Worm (Caenorhabditis elegans) whole organism, young adult: ENCODE measurements around the gene col-128.

Experiments
- F10E7.11 ChIP-seq: sonication (generic microtip); optimal IDR thresholded peaks from 2 replicates; lab custom pipeline; 2017; ENCODE audit warnings: mild to moderate bottlenecking, missing genetic modification characterization, moderate library complexity, missing compliant biosample characterization
- F37B4.10 ChIP-seq: fragments of 200-800 bp; sonication (Bioruptor generic); IDR thresholded peaks from 2 replicates; pipeline ENCODE4 v1.3.6; 2022; ENCODE audit warnings: missing genetic modification characterization, missing compliant biosample characterization
- F39B2.1 ChIP-seq: fragments of 200-800 bp; sonication (Bioruptor generic); IDR thresholded peaks from 2 replicates; pipeline ENCODE4 v1.3.6; 2022; ENCODE audit warnings: missing genetic modification reagents, missing genetic modification characterization, missing compliant biosample characterization
- ceh-27 ChIP-seq: fragments of 200-800 bp; sonication (Bioruptor generic); optimal IDR thresholded peaks from 2 replicates; lab custom pipeline; 2018; ENCODE audit warnings: mild to moderate bottlenecking, missing genetic modification characterization, moderate library complexity, missing compliant biosample characterization
- egl-44 ChIP-seq: fragments of 200-800 bp; sonication (Bioruptor generic); IDR thresholded peaks from 2 replicates; pipeline ENCODE4 v1.3.6; 2022; ENCODE audit warnings: missing genetic modification reagents, missing genetic modification characterization, missing compliant biosample characterization
- let-526 ChIP-seq: fragments of 200-800 bp; sonication (Bioruptor generic); IDR thresholded peaks from 2 replicates; pipeline ENCODE4 v1.3.6; 2022; ENCODE audit warnings: missing genetic modification reagents, missing genetic modification characterization, missing compliant biosample characterization
- lin-40 ChIP-seq: sonication (generic microtip); optimal IDR thresholded peaks from 2 replicates; lab custom pipeline; 2016; ENCODE audit warnings: missing genetic modification characterization, mild to moderate bottlenecking, missing compliant biosample characterization, missing genotype, missing genetic modification reagents
- madf-6 ChIP-seq: fragments of 200-800 bp; sonication (Bioruptor generic); IDR thresholded peaks from 2 replicates; pipeline ENCODE4 v1.3.6; 2022; ENCODE audit warnings: missing genetic modification reagents, missing genetic modification characterization, missing compliant biosample characterization
- nhr-27 ChIP-seq: fragments of 200-800 bp; sonication (Bioruptor generic); optimal IDR thresholded peaks from 2 replicates; lab custom pipeline; 2018; ENCODE audit warnings: mild to moderate bottlenecking, missing genetic modification characterization, moderate library complexity, missing compliant biosample characterization
- pha-4 ChIP-seq: fragments of 150-350 bp; sonication (generic microtip); optimal IDR thresholded peaks from 2 replicates; lab custom pipeline; 2014; ENCODE audit warnings: missing biosample characterization, missing genetic modification reagents, missing genetic modification characterization
- repo-1 ChIP-seq: sonication (generic microtip); optimal IDR thresholded peaks from 2 replicates; lab custom pipeline; 2017; ENCODE audit warnings: mild to moderate bottlenecking, missing genetic modification characterization, missing compliant biosample characterization
- snpc-4 ChIP-seq, 5 experiments: fragments of 150-350 bp in 1 of 5; sonication (generic microtip) in 4 of 5; optimal IDR thresholded peaks; 2 replicates each; lab custom pipeline; 2014 to 2018; ENCODE audit warnings: missing genetic modification characterization in 5 of 5, missing biosample characterization in 3 of 5, antibody characterized with exemption in 2 of 5, mild to moderate bottlenecking in 2 of 5, missing compliant biosample characterization in 2 of 5, missing genotype in 2 of 5, moderate library complexity in 2 of 5, missing genetic modification reagents in 1 of 5
- unc-130 ChIP-seq: sonication (generic microtip); optimal IDR thresholded peaks from 2 replicates; lab custom pipeline; 2016; ENCODE audit warnings: missing genetic modification reagents, missing genetic modification characterization, missing compliant biosample characterization
- unc-62 ChIP-seq: fragments of 150-350 bp; optimal IDR thresholded peaks from 2 replicates; lab custom pipeline; 2014; ENCODE audit warnings: missing biosample characterization, missing genetic modification reagents, missing genetic modification characterization

ce11 chrIV:11527752-11528151 lies 24.0 kb downstream of the col-128 start, which contains the start of gene M04B2.2:
- TF ChIP-seq F39B2.1 (GFP tag; lab: Robert Waterston, UW) (no peak), snpc-4 (GFP tag; optimal IDR thresholded peaks at IDR 0.05; lab: Kevin White, UChicago) (no peak), snpc-4 (tag; optimal IDR thresholded peaks at IDR 0.05; lab: Kevin White, UChicago) (no peak), unc-62 (no peak), let-526 (GFP tag; lab: Robert Waterston, UW) (no peak), lin-40 (no peak), egl-44 (GFP tag; lab: Robert Waterston, UW) (no peak), F10E7.11 (no peak), unc-130 (GFP tag; lab: Kevin White, UChicago) (no peak), F37B4.10 (GFP tag; lab: Robert Waterston, UW) (no peak), ceh-27 (GFP tag; lab: Kevin White, UChicago) (no peak), repo-1 (tag; lab: Kevin White, UChicago) (no peak), madf-6 (GFP tag; lab: Robert Waterston, UW) (no peak), pha-4 (no peak), nhr-27 (no peak)
